Worm (Caenorhabditis elegans) whole organism, late embryonic: ENCODE results near the gene C35A5.3.

Source experiments
- ceh-9 ChIP-seq: sonication (generic microtip); optimal IDR thresholded peaks from 2 replicates; lab custom pipeline; 2016; ENCODE audit warnings: mild to moderate bottlenecking, missing genetic modification characterization, inconsistent platforms, missing compliant biosample characterization
- fkh-10 ChIP-seq: fragments of 150-350 bp; optimal IDR thresholded peaks from 2 replicates; lab custom pipeline; 2014; ENCODE audit warnings: missing biosample characterization, missing genetic modification reagents, missing genetic modification characterization
- npax-4 ChIP-seq: sonication (generic microtip); optimal IDR thresholded peaks from 2 replicates; lab custom pipeline; 2016; ENCODE audit warnings: missing genetic modification characterization, missing compliant biosample characterization
- sox-2 ChIP-seq: fragments of 200-800 bp; sonication (Bioruptor generic); IDR thresholded peaks from 2 replicates; pipeline ENCODE4 v1.3.6; 2022; ENCODE audit warnings: missing genetic modification reagents, missing genetic modification characterization, missing compliant biosample characterization
- unc-55 ChIP-seq: sonication (generic microtip); optimal IDR thresholded peaks from 2 replicates; lab custom pipeline; 2017; ENCODE audit warnings: missing biosample characterization, missing genetic modification reagents, missing genetic modification characterization

DNA sequence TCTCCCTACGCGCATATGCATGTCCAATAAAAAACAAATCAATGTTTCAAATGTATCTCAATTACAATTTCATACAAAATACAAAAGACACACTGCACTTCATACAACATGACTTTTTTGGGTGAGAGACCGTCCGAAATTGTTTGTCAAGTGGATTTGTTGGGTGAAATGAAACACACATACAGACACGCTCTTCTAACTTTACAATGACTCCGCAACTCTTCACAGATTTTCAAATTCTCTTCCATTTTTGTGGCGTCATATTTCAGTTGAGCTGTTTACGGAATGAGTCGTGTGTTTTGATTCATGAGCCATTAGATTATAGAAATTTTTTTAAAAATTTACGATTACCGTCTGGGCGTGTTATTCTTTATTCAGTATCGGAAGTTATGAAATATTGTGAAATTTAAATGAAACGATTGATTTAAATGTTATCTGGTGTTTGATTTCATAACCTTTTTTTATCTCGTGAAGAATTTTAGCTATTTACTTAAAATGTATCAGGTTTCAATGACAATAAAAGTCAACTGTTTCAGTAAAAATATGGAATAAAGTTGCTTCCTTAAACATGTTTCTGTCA lies 24.2 kb downstream of the C35A5.3 start:
- no peak for TF ChIP-seq fkh-10 (GFP tag; lab: Kevin White, UChicago)
- TF ChIP-seq npax-4: no peak
- TF ChIP-seq sox-2: no peak
- no peak for TF ChIP-seq unc-55
- TF ChIP-seq ceh-9 (tag; lab: Kevin White, UChicago): no peak
